Worm (Caenorhabditis elegans) whole organism, late embryonic: Measurements from ENCODE around the gene F48E3.2.
A peak's percentile ranks its signal among the peaks of the same experiment; 100 is the strongest.

Experiments
- ceh-19 ChIP-seq: fragments of 200-800 bp; sonication (Bioruptor generic); optimal IDR thresholded peaks from 2 replicates; lab custom pipeline; 2018; ENCODE audit warnings: mild to moderate bottlenecking, missing genetic modification characterization, missing compliant biosample characterization
- ceh-48 ChIP-seq: sonication (generic microtip); optimal IDR thresholded peaks from 2 replicates; lab custom pipeline; 2016; ENCODE audit warnings: missing genetic modification characterization, inconsistent platforms, missing compliant biosample characterization
- ceh-9 ChIP-seq: sonication (generic microtip); optimal IDR thresholded peaks from 2 replicates; lab custom pipeline; 2016; ENCODE audit warnings: mild to moderate bottlenecking, missing genetic modification characterization, inconsistent platforms, missing compliant biosample characterization
- ets-4 ChIP-seq: sonication (generic microtip); optimal IDR thresholded peaks from 2 replicates; lab custom pipeline; 2016; ENCODE audit warnings: missing genetic modification characterization, missing compliant biosample characterization
- madf-2 ChIP-seq: sonication (generic microtip); optimal IDR thresholded peaks from 2 replicates; lab custom pipeline; 2017; ENCODE audit warnings: missing genetic modification characterization, missing compliant biosample characterization
- nhr-11 ChIP-seq: fragments of 150-350 bp; optimal IDR thresholded peaks from 2 replicates; lab custom pipeline; 2014; ENCODE audit warnings: missing biosample characterization, missing genetic modification characterization
- nhr-232 ChIP-seq: sonication (generic microtip); optimal IDR thresholded peaks from 2 replicates; lab custom pipeline; 2016; ENCODE audit warnings: missing genetic modification characterization, missing compliant biosample characterization
- pha-2 ChIP-seq: sonication (generic microtip); optimal IDR thresholded peaks from 2 replicates; lab custom pipeline; 2017; ENCODE audit warnings: mild to moderate bottlenecking, missing genetic modification characterization, missing compliant biosample characterization
- pqm-1 ChIP-seq: sonication (generic microtip); optimal IDR thresholded peaks from 2 replicates; lab custom pipeline; 2016; ENCODE audit warnings: missing genetic modification characterization, missing compliant biosample characterization

- TF ChIP-seq ets-4 (tag; lab: Kevin White, UChicago) (no peak), madf-2 (tag; lab: Kevin White, UChicago) (no peak), ceh-48 (no peak), pqm-1 (tag; lab: Kevin White, UChicago) (no peak), ceh-9 (no peak), nhr-232 (no peak), ceh-19 (GFP tag; lab: Kevin White, UChicago) (peak; percentile 46), nhr-11 (tag; lab: Kevin White, UChicago) (no peak), pha-2 (tag; lab: Kevin White, UChicago) (no peak)
Measured at ce11 chrX:7478476-7478875, 14.4 kb downstream of the F48E3.2 start.
